Fruit fly (Drosophila melanogaster): ENCODE measurements around the gene CG11760.
A peak's percentile ranks its signal among the peaks of the same experiment; 100 is the strongest.

CG11760 gene

dm6 chr3R:8694110-8694826 lies 24.7 kb upstream of the CG11760 start (continued):
- peak; percentile 29 for TF ChIP-seq CG18619 (GFP tag; optimal IDR thresholded peaks at IDR 0.05)
- TF ChIP-seq emc (GFP tag; optimal IDR thresholded peaks at IDR 0.05), result no peak
- peak; percentile 36; the same call in 1 of the 2 replicates for TF ChIP-seq NFAT (GFP tag; IDR thresholded peaks at IDR 0.05)
- peak; percentile 45 for TF ChIP-seq CG10543 (GFP tag; optimal IDR thresholded peaks at IDR 0.05)
- peak; percentile 2 for TF ChIP-seq CG15011 (GFP tag; optimal IDR thresholded peaks at IDR 0.05)
- no peak for TF ChIP-seq hkb (optimal IDR thresholded peaks at IDR 0.05)
- TF ChIP-seq hkb (GFP tag; IDR thresholded peaks at IDR 0.05), result no peak
- peak; percentile 68 for TF ChIP-seq ewg (GFP tag; optimal IDR thresholded peaks at IDR 0.05)
- TF ChIP-seq CG15073 (GFP tag; optimal IDR thresholded peaks at IDR 0.05), result no peak
- no peak for TF ChIP-seq dan (GFP tag; IDR thresholded peaks at IDR 0.05)
- TF ChIP-seq aop (GFP tag; IDR thresholded peaks at IDR 0.05), result no peak
- TF ChIP-seq pfk (GFP tag; optimal IDR thresholded peaks at IDR 0.05), result peak; percentile 33
- TF ChIP-seq odd (GFP tag; optimal IDR thresholded peaks at IDR 0.05), result peak; percentile 55
- TF ChIP-seq Neu2 (GFP tag; optimal IDR thresholded peaks at IDR 0.05; ENCODE audit: borderline replicate concordance), result no peak
- peak; percentile 55 for TF ChIP-seq schlank (tag; optimal IDR thresholded peaks at IDR 0.05)
- peak; percentile 32 for TF ChIP-seq HHEX (GFP tag; optimal IDR thresholded peaks at IDR 0.05)
- peak; percentile 73 for TF ChIP-seq Nf-YC (tag; optimal IDR thresholded peaks at IDR 0.05)
- TF ChIP-seq mld (GFP tag; IDR thresholded peaks at IDR 0.05; ENCODE audit: partially characterized antibody), result no peak
- no peak for TF ChIP-seq Gug (GFP tag; IDR thresholded peaks at IDR 0.05)
- TF ChIP-seq CG2889 (GFP tag; IDR thresholded peaks at IDR 0.05), result no peak
- no peak for TF ChIP-seq Bteb2 (GFP tag; optimal IDR thresholded peaks at IDR 0.05)
- no peak for TF ChIP-seq CG2712 (tag; optimal IDR thresholded peaks at IDR 0.05)
- no peak for TF ChIP-seq ci (GFP tag; IDR thresholded peaks at IDR 0.05)
- TF ChIP-seq so (GFP tag; IDR thresholded peaks at IDR 0.05), result peak; percentile 67; the same call in 1 of the 3 replicates
- TF ChIP-seq en (GFP tag; optimal IDR thresholded peaks at IDR 0.05), result no peak
- no peak for TF ChIP-seq CG8359 (GFP tag; optimal IDR thresholded peaks at IDR 0.05; ENCODE audit: borderline replicate concordance)
- no peak for TF ChIP-seq dysf (GFP tag; IDR thresholded peaks at IDR 0.05)
- TF ChIP-seq caup (GFP tag; optimal IDR thresholded peaks at IDR 0.05; ENCODE audit: severe bottlenecking), result peak; percentile 59
- TF ChIP-seq Adf1 (GFP tag; IDR thresholded peaks at IDR 0.05), result peak; percentile 63; the same call in 1 of the 2 replicates
- no peak for TF ChIP-seq CG11696 (GFP tag; IDR thresholded peaks at IDR 0.05)
- TF ChIP-seq CG10321 (GFP tag; IDR thresholded peaks at IDR 0.05), result peak; percentile 20; the same call in 1 of the 2 replicates
- peak; percentile 56 for TF ChIP-seq lab (GFP tag; optimal IDR thresholded peaks at IDR 0.05)
- peak; percentile 80 for TF ChIP-seq CG13296 (GFP tag; optimal IDR thresholded peaks at IDR 0.05)
- TF ChIP-seq CG15479 (GFP tag; optimal IDR thresholded peaks at IDR 0.05), result peak; percentile 58
- TF ChIP-seq tll (GFP tag; optimal IDR thresholded peaks at IDR 0.05), result peak in 1 of 2 experiments; percentile 80
- no peak for TF ChIP-seq D19B (GFP tag; optimal IDR thresholded peaks at IDR 0.05)
- 0 out of 2 replicates have a peak, but pooled peaks have one; percentile 45 for TF ChIP-seq CG14014 (GFP tag; IDR thresholded peaks at IDR 0.05)
- TF ChIP-seq C15 (GFP tag; IDR thresholded peaks at IDR 0.05), result peak; percentile 31; the same call in 1 of the 3 replicates
- TF ChIP-seq CG18764 (GFP tag; optimal IDR thresholded peaks at IDR 0.05), result no peak
- no peak for TF ChIP-seq wek (GFP tag; optimal IDR thresholded peaks at IDR 0.05)
- TF ChIP-seq Hr51 (GFP tag; optimal IDR thresholded peaks at IDR 0.05), result no peak
- TF ChIP-seq CG4328 (GFP tag; optimal IDR thresholded peaks at IDR 0.05), result peak; percentile 32
- TF ChIP-seq mirr (GFP tag; optimal IDR thresholded peaks at IDR 0.05), result peak; percentile 54
- TF ChIP-seq CrebB (tag; optimal IDR thresholded peaks at IDR 0.05), result peak; percentile 74
- TF ChIP-seq wdn (GFP tag; IDR thresholded peaks at IDR 0.05), result peak; percentile 47; the same call in 1 of the 2 replicates
- TF ChIP-seq tin (GFP tag; optimal IDR thresholded peaks at IDR 0.05), result no peak
- no peak for TF ChIP-seq CG12236 (GFP tag; optimal IDR thresholded peaks at IDR 0.05)
- TF ChIP-seq CG4730 (GFP tag; IDR thresholded peaks at IDR 0.05), result no peak
- TF ChIP-seq rib (GFP tag; IDR thresholded peaks at IDR 0.05), result no peak
